Worm (Caenorhabditis elegans): ENCODE data around the gene mml-1.

The mml-1 gene

ce11 chrIII:7367012-7367760, 7.3 kb downstream of the mml-1 start, which contains the start of the genes T20B12.5 and T20B12.4:
TSS of gene T20B12.5 (minus strand) at chrIII:7367112.
TSS of gene T20B12.4 (plus strand) at chrIII:7367710.
- TF ChIP-seq snu-23 (GFP tag; optimal IDR thresholded peaks at IDR 0.05) (no peak), xbp-1 (tag; optimal IDR thresholded peaks at IDR 0.05) (no peak), nhr-85 (tag) (no peak)

DNA sequence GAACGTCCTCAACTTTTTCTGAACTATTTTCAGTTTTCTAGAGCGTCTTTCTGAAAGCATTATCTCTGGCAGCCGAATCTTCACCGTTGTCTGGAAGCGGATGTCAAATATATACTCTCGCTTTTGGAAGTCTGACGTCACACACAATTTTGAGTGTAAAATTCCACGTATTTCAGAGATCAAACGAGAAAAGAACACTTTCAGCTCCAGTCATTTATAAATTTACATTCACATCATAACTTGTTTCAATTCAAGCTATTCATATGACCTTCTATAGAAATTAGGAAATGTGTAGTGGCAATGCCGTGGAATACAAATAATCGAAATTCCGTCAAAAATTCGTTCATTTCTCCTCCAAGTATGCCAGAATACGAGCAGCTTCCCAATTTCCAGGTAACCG, 8.9 kb downstream of the mml-1 start, which contains the start of gene F08F8.11:
F08F8.11 (plus strand) TSS at position 301 of the 400 bp plus-strand sequence.
- TF ChIP-seq ceh-88 (GFP tag; IDR thresholded peaks at IDR 0.05) (no peak), efl-1 (optimal IDR thresholded peaks at IDR 0.05) (no peak), efl-1 (GFP tag; optimal IDR thresholded peaks at IDR 0.05 in 1 of 2) (peak in 1 of 2 experiments; percentile 10), nhr-85 (tag) (peak; percentile 32)

- TF ChIP-seq nhr-47 (tag; optimal IDR thresholded peaks at IDR 0.05) (peak; percentile 50), fos-1 (tag; optimal IDR thresholded peaks at IDR 0.05) (no peak), sptf-1 (tag; optimal IDR thresholded peaks at IDR 0.05) (no peak), pag-3 (tag; optimal IDR thresholded peaks at IDR 0.05; ENCODE audit: borderline replicate concordance, insufficient read depth) (no peak), elt-3 (tag; optimal IDR thresholded peaks at IDR 0.05) (no peak), ces-1 (GFP tag; optimal IDR thresholded peaks at IDR 0.05) (no peak), mdl-1 (tag; optimal IDR thresholded peaks at IDR 0.05) (peak in 1 of 2 experiments; percentile 15), unc-130 (tag; optimal IDR thresholded peaks at IDR 0.05) (no peak), nhr-84 (tag; optimal IDR thresholded peaks at IDR 0.05) (no peak), pqm-1 (tag; optimal IDR thresholded peaks at IDR 0.05) (no peak), ceh-63 (GFP tag; optimal IDR thresholded peaks at IDR 0.05) (no peak), ets-5 (GFP tag; IDR thresholded peaks at IDR 0.05) (no peak), egl-13 (tag; optimal IDR thresholded peaks at IDR 0.05) (no peak), alr-1 (tag; optimal IDR thresholded peaks at IDR 0.05; ENCODE audit: borderline replicate concordance) (no peak), nhr-71 (tag; optimal IDR thresholded peaks at IDR 0.05) (peak; percentile 59), dsc-1 (tag; optimal IDR thresholded peaks at IDR 0.05) (peak; percentile 28), C16A3.4 (tag; optimal IDR thresholded peaks at IDR 0.05) (peak; percentile 8), snpc-4 (tag; optimal IDR thresholded peaks at IDR 0.05) (no peak), ceh-88 (GFP tag; IDR thresholded peaks at IDR 0.05) (no peak), C34B4.2 (tag; optimal IDR thresholded peaks at IDR 0.05) (no peak), fkh-10 (GFP tag; optimal IDR thresholded peaks at IDR 0.05) (no peak), isw-1 (GFP tag; IDR thresholded peaks at IDR 0.05) (no peak; the same call in 1 of the 2 replicates), C04F5.9 (tag; optimal IDR thresholded peaks at IDR 0.05) (no peak), ceh-82 (tag; optimal IDR thresholded peaks at IDR 0.05) (peak in 2 of 3 experiments; percentile 3 to 26), rnt-1 (tag; optimal IDR thresholded peaks at IDR 0.05) (peak; percentile 68), hlh-17 (GFP tag; optimal IDR thresholded peaks at IDR 0.05; ENCODE audit: borderline replicate concordance) (no peak), fkh-4 (tag; optimal IDR thresholded peaks at IDR 0.05; ENCODE audit: borderline replicate concordance) (no peak), lir-3 (tag; optimal IDR thresholded peaks at IDR 0.05; ENCODE audit: poor library complexity) (peak; percentile 38), nhr-90 (tag; optimal IDR thresholded peaks at IDR 0.05; ENCODE audit: poor library complexity) (peak; percentile 41), lsy-2 (tag; optimal IDR thresholded peaks at IDR 0.05) (peak; percentile 55 to 62), hpl-2 (GFP tag; optimal IDR thresholded peaks at IDR 0.05) (no peak), lin-35 (GFP tag; optimal IDR thresholded peaks at IDR 0.05) (peak; percentile 52 to 87), aha-1 (tag; optimal IDR thresholded peaks at IDR 0.05) (no peak), sox-4 (tag; optimal IDR thresholded peaks at IDR 0.05) (no peak), ama-1 (optimal IDR thresholded peaks at IDR 0.05) (no peak), nhr-77 (tag; optimal IDR thresholded peaks at IDR 0.05) (no peak), jun-1 (tag; optimal IDR thresholded peaks at IDR 0.05) (no peak), lin-15B (tag; optimal IDR thresholded peaks at IDR 0.05) (peak; percentile 16), ceh-8 (GFP tag; optimal IDR thresholded peaks at IDR 0.05) (no peak), grh-1 (GFP tag; IDR thresholded peaks at IDR 0.05) (no peak), unc-86 (tag; optimal IDR thresholded peaks at IDR 0.05) (peak; percentile 24), irx-1 (tag; optimal IDR thresholded peaks at IDR 0.05) (no peak)
Measured at ce11 chrIII:7359037-7359548, 15.4 kb downstream of the mml-1 start, which contains the start of the genes eco-1 and hmgr-1. TSS of gene eco-1 (minus strand) at chrIII:7359095. TSS of gene hmgr-1 (plus strand) at chrIII:7359498.
